Fruit fly (Drosophila melanogaster): ENCODE measurements around the gene aay.

The aay gene

dm6 chr3L:9422636-9423419 lies at the start of gene aay (continued):
- TF ChIP-seq CG2712 (tag; optimal IDR thresholded peaks at IDR 0.05) = peak; percentile 100
- peak; percentile 99 for TF ChIP-seq CG4854 (GFP tag; optimal IDR thresholded peaks at IDR 0.05)
- TF ChIP-seq crp (GFP tag; optimal IDR thresholded peaks at IDR 0.05) = peak in 1 of 2 experiments; percentile 75
- peak; percentile 97 for TF ChIP-seq Mrtf (GFP tag; IDR thresholded peaks at IDR 0.05)
- peak; percentile 98 for TF ChIP-seq Meics (GFP tag; optimal IDR thresholded peaks at IDR 0.05)
- TF ChIP-seq CG6791 (GFP tag; IDR thresholded peaks at IDR 0.05; ENCODE audit: partially characterized antibody) = no peak
- peak; percentile 99 for TF ChIP-seq Asciz (GFP tag; optimal IDR thresholded peaks at IDR 0.05)
- TF ChIP-seq unc-4 (GFP tag; IDR thresholded peaks at IDR 0.05; ENCODE audit: partially characterized antibody) = peak; percentile 34; the same call in 1 of the 2 replicates
- peak; percentile 99 for TF ChIP-seq salm (tag; optimal IDR thresholded peaks at IDR 0.05)
- peak; percentile 99 for TF ChIP-seq ind (GFP tag; optimal IDR thresholded peaks at IDR 0.05)
- peak; percentile 97 for TF ChIP-seq fd64A (GFP tag; optimal IDR thresholded peaks at IDR 0.05)
- 0 out of 4 replicates have a peak, but pooled peaks have one; percentile 18 for TF ChIP-seq Dll (GFP tag; IDR thresholded peaks at IDR 0.05; ENCODE audit: partially characterized antibody)
- peak; percentile 99 for TF ChIP-seq CrebB (tag; optimal IDR thresholded peaks at IDR 0.05)
- no peak for TF ChIP-seq HLHmδ (GFP tag; optimal IDR thresholded peaks at IDR 0.05)
- peak; percentile 98 to 99 for TF ChIP-seq Hr51 (GFP tag; optimal IDR thresholded peaks at IDR 0.05)
- TF ChIP-seq sens (GFP tag) = peak; percentile 100
- peak; percentile 93 for TF ChIP-seq cas (GFP tag; IDR thresholded peaks at IDR 0.05)
- TF ChIP-seq corto (GFP tag; optimal IDR thresholded peaks at IDR 0.05) = peak; percentile 97
- TF ChIP-seq sd (tag; optimal IDR thresholded peaks at IDR 0.05) = peak; percentile 96
- TF ChIP-seq CG7745 (tag; optimal IDR thresholded peaks at IDR 0.05) = peak; percentile 88
- peak; percentile 63 for TF ChIP-seq CG13287 (GFP tag; IDR thresholded peaks at IDR 0.05; ENCODE audit: partially characterized antibody)
- TF ChIP-seq CG10565 (GFP tag; optimal IDR thresholded peaks at IDR 0.05) = peak; percentile 95
- peak; percentile 91 for TF ChIP-seq CG7357 (GFP tag; IDR thresholded peaks at IDR 0.05)
- peak; percentile 97 for TF ChIP-seq CG11723 (GFP tag; optimal IDR thresholded peaks at IDR 0.05)
- peak; percentile 96 for TF ChIP-seq slou (GFP tag; optimal IDR thresholded peaks at IDR 0.05)
- TF ChIP-seq slp2 (GFP tag; optimal IDR thresholded peaks at IDR 0.05) = peak; percentile 98
- peak; percentile 99 for TF ChIP-seq Hsf (GFP tag; optimal IDR thresholded peaks at IDR 0.05)
- TF ChIP-seq grn (GFP tag; optimal IDR thresholded peaks at IDR 0.05) = peak; percentile 100
- TF ChIP-seq CG33213 (GFP tag; optimal IDR thresholded peaks at IDR 0.05) = peak; percentile 98
- TF ChIP-seq CG1233 (GFP tag; optimal IDR thresholded peaks at IDR 0.05) = peak; percentile 99
- TF ChIP-seq CG34422 (GFP tag; IDR thresholded peaks at IDR 0.05) = peak; percentile 98
- TF ChIP-seq fu2 (GFP tag; optimal IDR thresholded peaks at IDR 0.05) = peak; percentile 96
- TF ChIP-seq Fer1 (GFP tag; optimal IDR thresholded peaks at IDR 0.05) = peak; percentile 99
- TF ChIP-seq CG18476 (GFP tag; optimal IDR thresholded peaks at IDR 0.05) = peak; percentile 99
- peak; percentile 95 for TF ChIP-seq wdn (GFP tag; IDR thresholded peaks at IDR 0.05)
- peak; percentile 93 for TF ChIP-seq Neu2 (GFP tag; optimal IDR thresholded peaks at IDR 0.05; ENCODE audit: borderline replicate concordance)
- TF ChIP-seq pzg (GFP tag; optimal IDR thresholded peaks at IDR 0.05) = peak; percentile 17
- peak; percentile 79 for TF ChIP-seq CG17912 (GFP tag; optimal IDR thresholded peaks at IDR 0.05)
- peak; percentile 29 for TF ChIP-seq gfzf (GFP tag; optimal IDR thresholded peaks at IDR 0.05)
- TF ChIP-seq CG6175 (GFP tag; IDR thresholded peaks at IDR 0.05) = peak; percentile 95
- TF ChIP-seq klu (GFP tag; IDR thresholded peaks at IDR 0.05) = peak; percentile 97
- TF ChIP-seq CG4820 (GFP tag; optimal IDR thresholded peaks at IDR 0.05) = peak; percentile 98
- TF ChIP-seq aop (GFP tag; IDR thresholded peaks at IDR 0.05) = peak; percentile 84
- peak; percentile 99 for TF ChIP-seq CG13424 (tag; optimal IDR thresholded peaks at IDR 0.05)
- peak; percentile 99 for TF ChIP-seq CoRest (tag; optimal IDR thresholded peaks at IDR 0.05)
- peak; percentile 95 for TF ChIP-seq CG8944 (GFP tag; optimal IDR thresholded peaks at IDR 0.05)
- TF ChIP-seq bbx (GFP tag; IDR thresholded peaks at IDR 0.05; ENCODE audit: partially characterized antibody) = 0 out of 2 replicates have a peak, but pooled peaks have one; percentile 40

All from whole organism, embryonic.